Worm (Caenorhabditis elegans) whole organism, L3 larva: ENCODE measurements around the gene T13F3.6.

Experiments used
- ZK546.5 ChIP-seq: sonication (generic microtip); optimal IDR thresholded peaks from 2 replicates; lab custom pipeline; 2017; ENCODE audit warnings: missing biosample characterization, missing genetic modification characterization
- ama-1 ChIP-seq: fragments of 150-350 bp; optimal IDR thresholded peaks from 2 replicates; lab custom pipeline; 2018
- egl-27 ChIP-seq: sonication (generic microtip); optimal IDR thresholded peaks from 4 replicates; lab custom pipeline; 2017; ENCODE audit warnings: missing biosample characterization, missing genetic modification reagents, missing genetic modification characterization
- fkh-10 ChIP-seq: sonication (generic microtip); optimal IDR thresholded peaks from 2 replicates; lab custom pipeline; 2017; ENCODE audit warnings: missing biosample characterization, missing genetic modification reagents, missing genetic modification characterization
- jun-1 ChIP-seq: fragments of 150-350 bp; optimal IDR thresholded peaks from 2 replicates; lab custom pipeline; 2014; ENCODE audit warnings: missing biosample characterization, missing genetic modification reagents, missing genetic modification characterization
- nfya-1 ChIP-seq: sonication (generic microtip); optimal IDR thresholded peaks from 2 replicates; lab custom pipeline; 2017; ENCODE audit warnings: missing genetic modification characterization, mild to moderate bottlenecking, missing compliant biosample characterization, antibody characterized with exemption, moderate library complexity; ENCODE audit not compliant: insufficient read depth
- nhr-11 ChIP-seq: fragments of 150-350 bp; optimal IDR thresholded peaks from 2 replicates; lab custom pipeline; 2014; ENCODE audit warnings: missing biosample characterization, missing genetic modification characterization
- nhr-28 ChIP-seq: fragments of 150-350 bp; optimal IDR thresholded peaks from 2 replicates; lab custom pipeline; 2014; ENCODE audit warnings: missing biosample characterization, missing genetic modification characterization
- nhr-77 ChIP-seq: fragments of 150-350 bp; optimal IDR thresholded peaks from 2 replicates; lab custom pipeline; 2014; ENCODE audit warnings: missing biosample characterization, missing genetic modification characterization
- pha-4 ChIP-seq: fragments of 150-350 bp; optimal IDR thresholded peaks from 2 replicates; lab custom pipeline; 2014; ENCODE audit warnings: missing biosample characterization, missing genetic modification reagents, missing genetic modification characterization
- tbx-2 ChIP-seq: sonication (generic microtip); optimal IDR thresholded peaks from 2 replicates; lab custom pipeline; 2016; ENCODE audit warnings: mild to moderate bottlenecking, missing genetic modification characterization, missing compliant biosample characterization

ce11 chrV:16253687-16254086, 17.3 kb downstream of the T13F3.6 start, which contains the start of gene gcy-20:
- TF ChIP-seq nhr-77 (tag; lab: Kevin White, UChicago) (no peak), nhr-11 (tag; lab: Kevin White, UChicago) (no peak), tbx-2 (tag; lab: Kevin White, UChicago) (no peak), pha-4 (tag; lab: Kevin White, UChicago) (no peak), ama-1 (no peak), ZK546.5 (tag; lab: Kevin White, UChicago) (no peak), nhr-28 (tag; lab: Kevin White, UChicago) (no peak), jun-1 (tag; lab: Kevin White, UChicago) (no peak), egl-27 (tag; lab: Kevin White, UChicago) (no peak), fkh-10 (GFP tag; lab: Kevin White, UChicago) (no peak), nfya-1 (no peak)
